Worm (Caenorhabditis elegans): ENCODE measurements around the gene F55G1.6.

DNA sequence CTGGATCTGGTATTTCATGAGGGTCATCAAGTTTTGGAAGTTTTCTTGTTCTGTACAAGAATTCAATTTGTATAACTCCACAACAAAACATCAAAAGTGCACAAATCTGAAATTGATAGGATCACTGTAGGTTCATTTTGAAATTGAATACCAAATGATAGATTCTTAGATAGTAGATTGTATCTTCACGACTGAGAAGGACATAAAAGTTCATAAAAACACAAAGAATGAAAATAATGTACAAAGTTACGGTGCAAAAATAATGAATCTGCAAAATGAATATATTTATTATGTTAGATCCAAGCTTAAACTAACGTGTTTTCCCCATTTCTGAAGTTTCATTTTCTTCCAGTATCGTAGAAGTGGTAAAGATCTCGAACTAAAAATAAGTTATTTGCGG lies 27.6 kb downstream of the F55G1.6 start:
- no peak for TF ChIP-seq snpc-4 (tag; optimal IDR thresholded peaks at IDR 0.05)
- no peak for TF ChIP-seq lin-13 (GFP tag; optimal IDR thresholded peaks at IDR 0.05)
- no peak for TF ChIP-seq nhr-11 (tag; optimal IDR thresholded peaks at IDR 0.05)
- TF ChIP-seq gmeb-1 (tag; optimal IDR thresholded peaks at IDR 0.05), result no peak

Data from whole organism, L2 larva.